Fruit fly (Drosophila melanogaster) whole organism, prepupa: ENCODE measurements around the gene Art8.
A peak's percentile ranks its signal among the peaks of the same experiment; 100 is the strongest.

Experiments used
- Blimp-1 ChIP-seq: fragments of 200-800 bp; sonication (Bioruptor generic); optimal IDR thresholded peaks from 3 replicates; lab custom pipeline; 2017; ENCODE audit warnings: missing biosample characterization, missing genetic modification characterization, mild to moderate bottlenecking, moderate library complexity, missing genetic modification reagents
- CG1621 ChIP-seq: fragments of 200-800 bp; sonication (Bioruptor generic); optimal IDR thresholded peaks from 3 replicates; lab custom pipeline; 2018; ENCODE audit warnings: missing biosample characterization, mild to moderate bottlenecking, missing genetic modification characterization
- CG31627 ChIP-seq: fragments of 200-800 bp; sonication (Bioruptor generic); optimal IDR thresholded peaks from 3 replicates; lab custom pipeline; 2016; ENCODE audit warnings: missing biosample characterization, missing genetic modification characterization
- CG34406 ChIP-seq: fragments of 200-800 bp; sonication (Bioruptor generic); optimal IDR thresholded peaks from 3 replicates; lab custom pipeline; 2016; ENCODE audit warnings: missing biosample characterization, missing genetic modification characterization
- CG7368 ChIP-seq: fragments of 200-800 bp; sonication (Bioruptor generic); optimal IDR thresholded peaks from 3 replicates; lab custom pipeline; 2016; ENCODE audit warnings: missing biosample characterization, missing genetic modification characterization
- CG8632 ChIP-seq: fragments of 200-800 bp; sonication (Bioruptor generic); optimal IDR thresholded peaks from 3 replicates; lab custom pipeline; 2016; ENCODE audit warnings: missing biosample characterization, missing genetic modification characterization
- Hr39 ChIP-seq: fragments of 200-800 bp; sonication (Bioruptor generic); optimal IDR thresholded peaks from 2 replicates; lab custom pipeline; 2016; ENCODE audit warnings: missing biosample characterization, missing genetic modification characterization
- Lpt ChIP-seq: fragments of 200-800 bp; sonication (Bioruptor generic); optimal IDR thresholded peaks from 3 replicates; lab custom pipeline; 2016; ENCODE audit warnings: missing biosample characterization, missing genetic modification characterization
- Smox ChIP-seq: fragments of 200-800 bp; sonication (Bioruptor generic); optimal IDR thresholded peaks from 3 replicates; lab custom pipeline; 2016; ENCODE audit warnings: missing biosample characterization, missing genetic modification characterization
- dac ChIP-seq: fragments of 200-800 bp; sonication (Bioruptor generic); optimal IDR thresholded peaks from 2 replicates; lab custom pipeline; 2017; ENCODE audit warnings: missing biosample characterization, mild to moderate bottlenecking, missing genetic modification characterization
- dsx ChIP-seq: fragments of 200-800 bp; optimal IDR thresholded peaks from 3 replicates; lab custom pipeline; 2019; ENCODE audit warnings: missing biosample characterization, mild to moderate bottlenecking, missing genetic modification characterization, moderate library complexity; ENCODE audit not compliant: poor library complexity, severe bottlenecking
- esn ChIP-seq: fragments of 200-800 bp; sonication (Bioruptor generic); optimal IDR thresholded peaks from 2 replicates; lab custom pipeline; 2016; ENCODE audit warnings: missing biosample characterization, mild to moderate bottlenecking, missing genetic modification characterization, moderate library complexity
- svp ChIP-seq: fragments of 200-800 bp; sonication (Bioruptor generic); peaks from one replicate; lab custom pipeline; 2016; ENCODE audit warnings: missing biosample characterization, missing genetic modification characterization

DNA sequence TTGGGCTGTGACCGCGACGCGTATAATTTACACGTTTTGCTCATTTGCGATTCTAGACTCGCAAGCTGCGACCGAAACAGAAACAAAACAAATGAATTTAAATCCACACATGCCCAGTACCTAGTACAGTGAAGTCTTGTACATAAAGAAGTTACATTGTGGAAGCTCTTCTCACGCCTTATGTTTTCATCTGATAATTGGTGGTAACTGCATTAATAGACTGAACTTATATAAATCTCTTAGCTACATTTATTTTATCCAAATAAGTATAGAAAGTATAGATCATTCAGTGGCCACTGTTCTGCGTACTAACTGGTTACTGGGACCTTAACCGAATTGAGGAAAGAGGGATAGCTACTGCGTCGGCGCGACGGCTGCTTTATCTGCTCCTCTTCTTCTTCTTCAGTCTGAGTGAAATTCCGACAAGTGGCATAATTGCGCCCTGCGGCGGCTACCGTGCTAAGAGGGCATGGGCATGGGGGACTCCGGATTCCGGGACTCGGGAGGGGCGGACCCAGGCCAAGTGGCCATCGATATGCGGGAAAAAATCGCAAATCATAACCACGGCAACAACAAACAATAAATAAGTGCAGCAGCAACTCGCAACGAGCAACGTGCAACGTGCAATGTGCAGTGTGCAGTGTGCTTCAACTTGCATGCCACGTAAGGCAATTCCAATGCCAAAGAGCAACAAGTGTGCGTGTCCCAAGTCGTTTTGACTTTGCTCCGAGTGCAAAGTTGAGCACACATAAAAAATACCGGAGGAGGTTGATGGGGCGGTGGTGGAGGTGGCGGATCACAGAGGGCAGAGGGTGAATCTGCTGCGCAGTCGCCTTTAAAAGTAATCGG, 41.0 kb upstream of the Art8 start:
- no peak for TF ChIP-seq dac (GFP tag; lab: Kevin White, UChicago)
- TF ChIP-seq Blimp-1 (GFP tag; lab: Kevin White, UChicago) = no peak
- peak; percentile 58 for TF ChIP-seq svp (GFP tag; lab: Kevin White, UChicago)
- no peak for TF ChIP-seq Lpt (GFP tag; lab: Kevin White, UChicago)
- peak; percentile 32 for TF ChIP-seq Hr39 (GFP tag; lab: Kevin White, UChicago)
- TF ChIP-seq CG8632 (GFP tag; lab: Kevin White, UChicago) = peak; percentile 44
- TF ChIP-seq dsx (GFP tag; lab: Kevin White, UChicago) = peak; percentile 26
- peak; percentile 40 for TF ChIP-seq CG1621 (tag; lab: Kevin White, UChicago)
- peak; percentile 22 for TF ChIP-seq Smox (GFP tag; lab: Kevin White, UChicago)
- TF ChIP-seq CG34406 (GFP tag; lab: Kevin White, UChicago) = peak; percentile 43
- TF ChIP-seq esn = peak; percentile 31
- TF ChIP-seq CG31627 (GFP tag; lab: Kevin White, UChicago) = peak; percentile 23
- TF ChIP-seq CG7368 (GFP tag; lab: Kevin White, UChicago) = no peak
